Fruit fly (Drosophila melanogaster) whole organism, embryonic: ENCODE data around the gene obst-B.

Source experiments
- Abd-B ChIP-seq: fragments of 200-800 bp; sonication (Bioruptor generic); optimal IDR thresholded peaks from 2 replicates; lab custom pipeline; 2018; ENCODE audit warnings: missing biosample characterization, mild to moderate bottlenecking, missing genetic modification characterization, moderate library complexity
- Aef1 ChIP-seq: fragments of 200-800 bp; sonication (Bioruptor generic); IDR thresholded peaks from 3 replicates; pipeline ENCODE4 v1.3.6; 2022; ENCODE audit warnings: missing biosample characterization, missing genetic modification characterization
- Bgb ChIP-seq: fragments of 200-800 bp; sonication (Bioruptor generic); IDR thresholded peaks from 2 replicates; pipeline ENCODE4 v1.3.6; 2022; ENCODE audit warnings: missing biosample characterization, missing genetic modification characterization; ENCODE audit not compliant: partially characterized antibody
- CG10267 ChIP-seq: fragments of 200-800 bp; sonication (Bioruptor generic); optimal IDR thresholded peaks from 2 replicates; lab custom pipeline; 2018; ENCODE audit warnings: missing biosample characterization, mild to moderate bottlenecking, missing genetic modification characterization, moderate library complexity
- CG10959 ChIP-seq: fragments of 200-800 bp; sonication (Bioruptor generic); IDR thresholded peaks from 2 replicates; pipeline ENCODE4 v1.3.6; 2022; ENCODE audit warnings: missing biosample characterization, missing genetic modification characterization
- CG11247 ChIP-seq: fragments of 200-800 bp; sonication (Bioruptor generic); IDR thresholded peaks from 2 replicates; pipeline ENCODE4 v1.3.6; 2022; ENCODE audit warnings: missing biosample characterization, missing genetic modification characterization
- CG11456 ChIP-seq: fragments of 200-800 bp; sonication (Bioruptor generic); IDR thresholded peaks from 3 replicates; pipeline ENCODE4 v1.3.6; 2022; ENCODE audit warnings: missing biosample characterization, missing genetic modification characterization
- CG13287 ChIP-seq: fragments of 200-800 bp; sonication (Bioruptor generic); IDR thresholded peaks from 2 replicates; pipeline ENCODE4 v1.3.6; 2022; ENCODE audit warnings: missing biosample characterization, missing genetic modification characterization; ENCODE audit not compliant: partially characterized antibody
- CG13296 ChIP-seq: fragments of 200-800 bp; sonication (Bioruptor generic); optimal IDR thresholded peaks from 3 replicates; lab custom pipeline; 2018; ENCODE audit warnings: missing biosample characterization, mild to moderate bottlenecking, missing genetic modification characterization
- CG15696 ChIP-seq: fragments of 200-800 bp; sonication (Bioruptor generic); optimal IDR thresholded peaks from 2 replicates; lab custom pipeline; 2019; ENCODE audit warnings: missing biosample characterization, mild to moderate bottlenecking, missing genetic modification characterization, moderate library complexity
- CG16815 ChIP-seq: fragments of 200-800 bp; sonication (Bioruptor generic); optimal IDR thresholded peaks from 3 replicates; lab custom pipeline; 2017; ENCODE audit warnings: missing biosample characterization, mild to moderate bottlenecking, missing genetic modification characterization
- CG17328 ChIP-seq: fragments of 200-800 bp; sonication (Bioruptor generic); IDR thresholded peaks from 2 replicates; pipeline ENCODE4 v1.3.6; 2022; ENCODE audit warnings: missing biosample characterization, missing genetic modification characterization
- CG18599 ChIP-seq: fragments of 200-800 bp; sonication (Bioruptor generic); optimal IDR thresholded peaks from 3 replicates; lab custom pipeline; 2017; ENCODE audit warnings: missing biosample characterization, missing genetic modification characterization, mild to moderate bottlenecking, moderate library complexity, missing genetic modification reagents
- CG3726 ChIP-seq: fragments of 200-800 bp; sonication (Bioruptor generic); IDR thresholded peaks from 3 replicates; pipeline ENCODE4, ENCODE4 v1.3.6; 2022; ENCODE audit warnings: missing biosample characterization, missing genetic modification characterization
- CG4360 ChIP-seq: fragments of 200-800 bp; sonication (Bioruptor generic); IDR thresholded peaks from 2 replicates; pipeline ENCODE4 v1.3.6; 2022; ENCODE audit warnings: missing biosample characterization, missing genetic modification characterization
- CG4404 ChIP-seq: fragments of 200-800 bp; sonication (Bioruptor generic); IDR thresholded peaks from 2 replicates; pipeline ENCODE4 v1.3.6; 2022; ENCODE audit warnings: missing biosample characterization, missing genetic modification characterization
- CG4854 ChIP-seq: fragments of 200-800 bp; sonication (Bioruptor generic); optimal IDR thresholded peaks from 2 replicates; lab custom pipeline; 2016; ENCODE audit warnings: missing biosample characterization, missing genetic modification characterization, inconsistent platforms
- CG6254 ChIP-seq: fragments of 200-800 bp; sonication (Bioruptor generic); optimal IDR thresholded peaks from 3 replicates; lab custom pipeline; 2017; ENCODE audit warnings: mild to moderate bottlenecking, missing biosample characterization, missing genetic modification reagents, missing genetic modification characterization
- CG7556 ChIP-seq: fragments of 200-800 bp; sonication (Bioruptor generic); optimal IDR thresholded peaks from 2 replicates; lab custom pipeline; 2017; ENCODE audit warnings: missing biosample characterization, mild to moderate bottlenecking, missing genetic modification characterization
- CG8944 ChIP-seq: fragments of 200-800 bp; sonication (Bioruptor generic); optimal IDR thresholded peaks from 3 replicates; lab custom pipeline; 2016; ENCODE audit warnings: missing biosample characterization, missing genetic modification characterization
- CG9727 ChIP-seq: fragments of 200-800 bp; sonication (Bioruptor generic); optimal IDR thresholded peaks from 3 replicates; lab custom pipeline; 2017; ENCODE audit warnings: missing biosample characterization, mild to moderate bottlenecking, missing genetic modification characterization
- Dek ChIP-seq: fragments of 200-800 bp; sonication (Bioruptor generic); optimal IDR thresholded peaks from 3 replicates; lab custom pipeline; 2019; ENCODE audit warnings: missing biosample characterization, mild to moderate bottlenecking, missing genetic modification characterization, moderate library complexity
- E2f2 ChIP-seq: fragments of 200-800 bp; sonication (Bioruptor generic); IDR thresholded peaks from 2 replicates; pipeline ENCODE4 v1.3.6; 2022; ENCODE audit warnings: missing biosample characterization, missing genetic modification characterization
- Ets65A ChIP-seq: fragments of 200-800 bp; sonication (Bioruptor generic); peaks from one replicate; lab custom pipeline; 2016; ENCODE audit warnings: missing biosample characterization, missing genetic modification characterization
- Gsc ChIP-seq: fragments of 200-800 bp; sonication (Bioruptor generic); IDR thresholded peaks from 2 replicates; pipeline ENCODE4 v1.3.6; 2022; ENCODE audit warnings: missing biosample characterization, missing genetic modification characterization
- Gug ChIP-seq: fragments of 200-800 bp; sonication (Bioruptor generic); IDR thresholded peaks from 4 replicates; pipeline ENCODE4 v1.3.6; 2022; ENCODE audit warnings: missing biosample characterization, missing genetic modification characterization
- Hsf ChIP-seq: fragments of 200-800 bp; sonication (Bioruptor generic); optimal IDR thresholded peaks from 3 replicates; lab custom pipeline; 2016; ENCODE audit warnings: missing biosample characterization, missing genetic modification characterization
- Lhr ChIP-seq: fragments of 200-800 bp; sonication (Bioruptor generic); optimal IDR thresholded peaks from 3 replicates; lab custom pipeline; 2017; ENCODE audit warnings: mild to moderate bottlenecking, missing biosample characterization, missing genetic modification reagents, missing genetic modification characterization
- NK7.1 ChIP-seq: fragments of 200-800 bp; sonication (Bioruptor generic); optimal IDR thresholded peaks from 3 replicates; lab custom pipeline; 2016; ENCODE audit warnings: missing biosample characterization, missing genetic modification characterization
- Nf-YC ChIP-seq: fragments of 200-800 bp; optimal IDR thresholded peaks from 3 replicates; lab custom pipeline; 2019; ENCODE audit warnings: missing biosample characterization, mild to moderate bottlenecking, missing genetic modification characterization, moderate library complexity
- Oaz ChIP-seq: fragments of 200-800 bp; sonication (Bioruptor generic); IDR thresholded peaks from 2 replicates; pipeline ENCODE4 v1.3.6; 2022; ENCODE audit warnings: missing biosample characterization, missing genetic modification characterization
- Pdp1 ChIP-seq, 2 experiments: fragments of 200-800 bp; sonication (Bioruptor generic); optimal IDR thresholded peaks; 3 replicates each; lab custom pipeline; 2016; ENCODE audit warnings: missing biosample characterization in 2 of 2, missing genetic modification characterization in 2 of 2, mild to moderate bottlenecking in 1 of 2, moderate library complexity in 1 of 2
- Rfx ChIP-seq: fragments of 200-800 bp; sonication (Bioruptor generic); IDR thresholded peaks from 2 replicates; pipeline ENCODE4 v1.3.6; 2022; ENCODE audit warnings: missing biosample characterization, missing genetic modification characterization
- Stat92E ChIP-seq, 3 experiments: fragments of >200 bp in 2 of 3; fragments of 200-800 bp in 1 of 3; sonication (Bioruptor generic) in 1 of 3; optimal IDR thresholded peaks; 2 replicates each; lab custom pipeline; 2017 to 2019; ENCODE audit warnings: missing biosample characterization in 3 of 3, missing genetic modification characterization in 3 of 3, mild to moderate bottlenecking in 1 of 3, moderate library complexity in 1 of 3
- ac ChIP-seq: fragments of 200-800 bp; sonication (Bioruptor generic); optimal IDR thresholded peaks from 3 replicates; lab custom pipeline; 2017; ENCODE audit warnings: missing biosample characterization, mild to moderate bottlenecking, missing genetic modification characterization
- crp ChIP-seq, 2 experiments: fragments of 200-800 bp; sonication (Bioruptor generic); optimal IDR thresholded peaks; 2 replicates in 1 of 2; 3 replicates in 1 of 2; lab custom pipeline; 2017; ENCODE audit warnings: missing biosample characterization in 2 of 2, missing genetic modification characterization in 2 of 2, mild to moderate bottlenecking in 1 of 2, moderate library complexity in 1 of 2
- dan ChIP-seq: fragments of 200-800 bp; sonication (Bioruptor generic); IDR thresholded peaks from 2 replicates; pipeline ENCODE4 v1.3.6; 2022; ENCODE audit warnings: missing biosample characterization, missing genetic modification characterization
- emc ChIP-seq: fragments of 200-800 bp; sonication (Bioruptor generic); optimal IDR thresholded peaks from 2 replicates; lab custom pipeline; 2016; ENCODE audit warnings: missing biosample characterization, missing genetic modification characterization
- gem ChIP-seq: fragments of 200-800 bp; sonication (Bioruptor generic); optimal IDR thresholded peaks from 2 replicates; lab custom pipeline; 2019; ENCODE audit warnings: missing biosample characterization, mild to moderate bottlenecking, missing genetic modification characterization, moderate library complexity
- klu ChIP-seq: fragments of 200-800 bp; sonication (Bioruptor generic); IDR thresholded peaks from 2 replicates; pipeline ENCODE4 v1.3.6; 2022; ENCODE audit warnings: missing biosample characterization, missing genetic modification characterization
- odd ChIP-seq: fragments of 200-800 bp; sonication (Bioruptor generic); optimal IDR thresholded peaks from 2 replicates; lab custom pipeline; 2017; ENCODE audit warnings: missing biosample characterization, mild to moderate bottlenecking, missing genetic modification characterization
- ro ChIP-seq: fragments of 200-800 bp; sonication (Bioruptor generic); IDR thresholded peaks from 2 replicates; pipeline ENCODE4 v1.3.6; 2022; ENCODE audit warnings: missing biosample characterization, missing genetic modification characterization
- row ChIP-seq: fragments of 200-800 bp; sonication (Bioruptor generic); IDR thresholded peaks from 3 replicates; pipeline ENCODE4 v1.3.6; 2022; ENCODE audit warnings: missing biosample characterization, missing genetic modification characterization
- sens-2 ChIP-seq: fragments of 200-800 bp; sonication (Bioruptor generic); IDR thresholded peaks from 2 replicates; pipeline ENCODE4 v1.3.6; 2022; ENCODE audit warnings: missing biosample characterization, missing genetic modification characterization
- seq ChIP-seq: fragments of 200-800 bp; sonication (Bioruptor generic); IDR thresholded peaks from 2 replicates; pipeline ENCODE4 v1.3.6; 2022; ENCODE audit warnings: missing biosample characterization, missing genetic modification characterization
- sna ChIP-seq: fragments of 200-800 bp; sonication (Bioruptor generic); IDR thresholded peaks from 2 replicates; pipeline ENCODE4 v1.3.6; 2022; ENCODE audit warnings: missing biosample characterization, missing genetic modification characterization; ENCODE audit not compliant: partially characterized antibody
- tin ChIP-seq: fragments of 200-800 bp; sonication (Bioruptor generic); optimal IDR thresholded peaks from 3 replicates; lab custom pipeline; 2016; ENCODE audit warnings: missing biosample characterization, missing genetic modification characterization
- zfh1 ChIP-seq: fragments of 200-800 bp; sonication (Bioruptor generic); IDR thresholded peaks from 3 replicates; pipeline ENCODE4 v1.3.6; 2022; ENCODE audit warnings: missing biosample characterization, missing genetic modification characterization

obst-B gene

DNA sequence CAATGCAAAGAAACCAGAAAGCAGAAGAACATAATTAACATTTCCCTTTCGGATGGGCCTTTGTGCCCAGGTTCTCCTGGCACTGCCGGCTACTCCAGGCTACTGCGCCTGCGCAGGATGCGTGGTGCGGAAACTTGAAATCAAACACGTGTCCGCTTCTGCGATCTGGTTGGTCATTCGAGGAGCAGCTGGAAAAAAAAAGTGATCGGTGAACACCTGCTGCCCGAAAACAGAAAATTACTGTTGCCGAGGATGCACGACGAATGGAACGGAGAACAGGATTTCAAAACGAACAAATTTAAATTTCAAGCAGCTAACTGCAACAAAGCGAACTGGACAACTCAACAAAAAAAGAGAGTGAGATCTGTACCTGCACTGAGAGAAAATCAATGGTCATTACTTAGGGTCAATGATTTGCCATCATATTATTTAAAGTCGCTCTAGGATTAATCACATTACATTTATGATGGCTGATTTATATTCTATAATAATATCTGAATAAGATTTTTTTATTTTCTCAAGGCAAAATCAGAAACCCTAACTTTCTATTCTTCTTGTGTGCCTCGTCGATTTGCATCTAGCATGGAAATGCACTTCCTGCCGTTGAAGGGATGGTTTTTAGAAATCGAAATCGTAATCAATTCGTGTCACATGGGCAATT lies 42.5 kb upstream of the obst-B start (continued):
- peak; percentile 77 for TF ChIP-seq CG10959
- no peak for TF ChIP-seq Gsc
- peak; percentile 15 for TF ChIP-seq CG7556
- no peak for TF ChIP-seq NK7.1 (GFP tag; lab: Kevin White, UChicago)
- TF ChIP-seq dan (GFP tag; lab: Robert Waterston, UW) = peak; percentile 65
- TF ChIP-seq CG4404 = peak; percentile 78
- no peak for TF ChIP-seq Gug (GFP tag; lab: Robert Waterston, UW)
- no peak for TF ChIP-seq CG8944
- TF ChIP-seq zfh1 (GFP tag; lab: Robert Waterston, UW) = peak; percentile 65; the same call in 2 of the 3 replicates
- peak; percentile 49 for TF ChIP-seq CG17328
- TF ChIP-seq gem = peak; percentile 48
- peak; percentile 44; the same call in 2 of the 3 replicates for TF ChIP-seq row (GFP tag; lab: Robert Waterston, UW)
- TF ChIP-seq sens-2 (GFP tag; lab: Robert Waterston, UW) = peak; percentile 16; the same call in 1 of the 2 replicates
- TF ChIP-seq E2f2 (GFP tag; lab: Robert Waterston, UW) = no peak
- peak; percentile 16 for TF ChIP-seq tin
- peak; percentile 20 for TF ChIP-seq CG16815 (GFP tag; lab: Kevin White, UChicago)
- peak; percentile 76 for TF ChIP-seq CG9727
- TF ChIP-seq, all 482 proteins: peak for 43

DNA sequence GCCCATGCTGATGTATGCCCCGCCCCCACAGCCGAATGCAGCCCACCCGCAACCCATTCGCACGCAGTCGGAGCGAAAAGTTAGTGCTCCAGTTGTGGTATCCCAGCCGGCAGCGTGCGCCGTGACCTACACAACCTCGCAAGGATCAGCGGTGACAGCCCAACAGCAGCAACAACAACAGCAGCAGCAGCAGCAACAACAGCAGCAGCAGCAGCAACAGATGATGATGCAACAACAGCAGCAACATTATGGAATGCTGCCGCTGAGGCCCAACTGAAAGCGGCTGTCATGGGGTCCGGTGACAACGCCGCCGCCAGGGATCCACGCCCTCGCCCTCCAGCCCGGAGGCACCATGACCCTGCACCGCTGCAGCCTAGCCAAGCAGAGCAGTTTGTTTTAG lies 38.1 kb upstream of the obst-B start:
- TF ChIP-seq Aef1 (GFP tag; lab: Robert Waterston, UW) = no peak
- TF ChIP-seq Oaz (GFP tag; lab: Robert Waterston, UW) = no peak
- no peak for TF ChIP-seq Lhr (GFP tag; lab: Kevin White, UChicago)
- TF ChIP-seq CG6254 (GFP tag; lab: Kevin White, UChicago) = no peak
- TF ChIP-seq CG18599 = no peak
- no peak for TF ChIP-seq CG13287 (GFP tag; lab: Robert Waterston, UW)
- no peak for TF ChIP-seq Hsf
- no peak for TF ChIP-seq CG15696 (tag; lab: Kevin White, UChicago)
- TF ChIP-seq Pdp1 (GFP tag; optimal IDR thresholded peaks at IDR 0.05; lab: Kevin White, UChicago) = no peak
- peak; percentile 56; the same call in 1 of the 2 replicates for TF ChIP-seq CG4360 (GFP tag; lab: Robert Waterston, UW)
- TF ChIP-seq seq (GFP tag; lab: Robert Waterston, UW) = no peak
- no peak for TF ChIP-seq Rfx
- TF ChIP-seq Abd-B (GFP tag; lab: Kevin White, UChicago) = no peak
- TF ChIP-seq ro (GFP tag; lab: Robert Waterston, UW) = no peak
- no peak for TF ChIP-seq CG11247 (GFP tag; lab: Robert Waterston, UW)
- 0 out of 2 replicates have a peak, but pooled peaks have one; percentile 13 for TF ChIP-seq sna (GFP tag; lab: Robert Waterston, UW)
- no peak for TF ChIP-seq Nf-YC (tag; lab: Kevin White, UChicago)
- no peak for TF ChIP-seq ac (GFP tag; lab: Kevin White, UChicago)
- TF ChIP-seq crp (GFP tag; optimal IDR thresholded peaks at IDR 0.05; lab: Kevin White, UChicago) = no peak
- no peak for TF ChIP-seq klu (GFP tag; lab: Robert Waterston, UW)
- no peak for TF ChIP-seq CG4854 (GFP tag; lab: Kevin White, UChicago)
- no peak for TF ChIP-seq Dek
- TF ChIP-seq Ets65A (GFP tag; lab: Kevin White, UChicago) = peak; percentile 46
- TF ChIP-seq emc = no peak
- no peak for TF ChIP-seq CG10267 (tag; lab: Kevin White, UChicago)
- TF ChIP-seq CG11456 = 0 out of 3 replicates have a peak, but pooled peaks have one; percentile 5
- no peak for TF ChIP-seq CG3726 (GFP tag; lab: Robert Waterston, UW)
- TF ChIP-seq CG9727 = no peak
- no peak for TF ChIP-seq odd (GFP tag; lab: Kevin White, UChicago)
- TF ChIP-seq CG13296 (GFP tag; lab: Kevin White, UChicago) = no peak
- no peak for TF ChIP-seq Bgb (GFP tag; lab: Robert Waterston, UW)
- TF ChIP-seq Stat92E (GFP tag; optimal IDR thresholded peaks at IDR 0.05; lab: Kevin White, UChicago) = no peak
- TF ChIP-seq CG7556 = no peak
